Worm (Caenorhabditis elegans) whole organism, late embryonic: ENCODE measurements around the gene rla-2.

ENCODE experiments used
- ama-1 ChIP-seq: fragments of 150-350 bp; optimal IDR thresholded peaks from 2 replicates; lab custom pipeline; 2014
- hlh-13 ChIP-seq: fragments of 200-800 bp; sonication (Bioruptor generic); optimal IDR thresholded peaks from 2 replicates; lab custom pipeline; 2018; ENCODE audit warnings: mild to moderate bottlenecking, missing genetic modification characterization, missing compliant biosample characterization
- hlh-15 ChIP-seq: sonication (generic microtip); optimal IDR thresholded peaks from 2 replicates; lab custom pipeline; 2016; ENCODE audit warnings: missing genetic modification characterization, missing compliant biosample characterization
- hlh-30 ChIP-seq: sonication (generic microtip); optimal IDR thresholded peaks from 2 replicates; lab custom pipeline; 2017; ENCODE audit warnings: antibody characterized with exemption, missing genetic modification characterization, missing compliant biosample characterization; ENCODE audit not compliant: insufficient read depth
- lin-11 ChIP-seq: fragments of 200-800 bp; sonication (Bioruptor generic); optimal IDR thresholded peaks from 2 replicates; lab custom pipeline; 2018; ENCODE audit warnings: mild to moderate bottlenecking, missing genetic modification characterization, missing compliant biosample characterization
- nhr-11 ChIP-seq: fragments of 150-350 bp; optimal IDR thresholded peaks from 2 replicates; lab custom pipeline; 2014; ENCODE audit warnings: missing biosample characterization, missing genetic modification characterization
- odd-2 ChIP-seq: sonication (generic microtip); optimal IDR thresholded peaks from 2 replicates; lab custom pipeline; 2017; ENCODE audit warnings: antibody characterized with exemption, mild to moderate bottlenecking, missing genetic modification characterization, missing compliant biosample characterization
- pha-2 ChIP-seq: sonication (generic microtip); optimal IDR thresholded peaks from 2 replicates; lab custom pipeline; 2017; ENCODE audit warnings: mild to moderate bottlenecking, missing genetic modification characterization, missing compliant biosample characterization
- pha-4 ChIP-seq: fragments of 150-350 bp; optimal IDR thresholded peaks from 2 replicates; lab custom pipeline; 2018; ENCODE audit warnings: missing biosample characterization, missing genetic modification reagents, missing genetic modification characterization
- syd-9 ChIP-seq: sonication (generic microtip); optimal IDR thresholded peaks from 2 replicates; lab custom pipeline; 2016; ENCODE audit warnings: mild to moderate bottlenecking, missing genetic modification characterization, moderate library complexity, missing compliant biosample characterization

ce11 chrIV:13348592-13348991 is 21.5 kb downstream of the rla-2 start, which contains the start of gene W02A2.12:
- TF ChIP-seq hlh-30 (tag; lab: Kevin White, UChicago) (no peak), ama-1 (no peak), nhr-11 (tag; lab: Kevin White, UChicago) (no peak), hlh-15 (tag; lab: Kevin White, UChicago) (no peak), syd-9 (tag; lab: Kevin White, UChicago) (no peak), hlh-13 (GFP tag; lab: Kevin White, UChicago) (no peak), pha-2 (no peak), odd-2 (tag; lab: Kevin White, UChicago) (no peak), lin-11 (no peak), pha-4 (tag; lab: Kevin White, UChicago) (no peak)
